Fruit fly (Drosophila melanogaster) whole organism, adult: ENCODE measurements around the gene ems.

ENCODE experiments used
- CG11617 ChIP-seq: fragments of 200-800 bp; sonication (Bioruptor generic); optimal IDR thresholded peaks from 2 replicates; lab custom pipeline; 2017; ENCODE audit warnings: mild to moderate bottlenecking, missing biosample characterization, missing genetic modification reagents, missing genetic modification characterization
- CG12768 ChIP-seq: fragments of 200-800 bp; sonication (Bioruptor generic); optimal IDR thresholded peaks from 2 replicates; lab custom pipeline; 2017; ENCODE audit warnings: missing biosample characterization, missing genetic modification characterization, mild to moderate bottlenecking, moderate library complexity, missing genetic modification reagents
- CG14711 ChIP-seq: fragments of 200-800 bp; sonication (Bioruptor generic); optimal IDR thresholded peaks from 2 replicates; lab custom pipeline; 2018; ENCODE audit warnings: missing biosample characterization, mild to moderate bottlenecking, missing genetic modification characterization, moderate library complexity
- CG1620 ChIP-seq: fragments of 200-800 bp; sonication (Bioruptor generic); optimal IDR thresholded peaks from 2 replicates; lab custom pipeline; 2016; ENCODE audit warnings: missing biosample characterization, missing genetic modification characterization
- CG33017 ChIP-seq: fragments of 200-800 bp; sonication (Bioruptor generic); optimal IDR thresholded peaks from 2 replicates; lab custom pipeline; 2018; ENCODE audit warnings: missing biosample characterization, mild to moderate bottlenecking, missing genetic modification characterization, moderate library complexity
- CG5204 ChIP-seq: fragments of 200-800 bp; sonication (Bioruptor generic); optimal IDR thresholded peaks from 2 replicates; lab custom pipeline; 2016; ENCODE audit warnings: missing biosample characterization, missing genetic modification characterization
- CG7045 ChIP-seq: fragments of 200-800 bp; sonication (Bioruptor generic); optimal IDR thresholded peaks from 2 replicates; lab custom pipeline; 2017; ENCODE audit warnings: missing biosample characterization, mild to moderate bottlenecking, missing genetic modification characterization
- CG7101 ChIP-seq: fragments of 200-800 bp; sonication (Bioruptor generic); optimal IDR thresholded peaks from 2 replicates; lab custom pipeline; 2018; ENCODE audit warnings: missing biosample characterization, mild to moderate bottlenecking, missing genetic modification characterization, moderate library complexity
- Clk ChIP-seq: fragments of 200-800 bp; sonication (Bioruptor generic); optimal IDR thresholded peaks from 2 replicates; lab custom pipeline; 2017; ENCODE audit warnings: missing biosample characterization, missing genetic modification characterization
- Crg-1 ChIP-seq: fragments of 200-800 bp; sonication (Bioruptor generic); optimal IDR thresholded peaks from 2 replicates; lab custom pipeline; 2016; ENCODE audit warnings: missing biosample characterization, missing genetic modification characterization
- Hr96 ChIP-seq: fragments of 200-800 bp; sonication (Bioruptor generic); optimal IDR thresholded peaks from 2 replicates; lab custom pipeline; 2016; ENCODE audit warnings: missing biosample characterization, missing genetic modification characterization
- Mnt ChIP-seq: fragments of 200-800 bp; sonication (Bioruptor generic); optimal IDR thresholded peaks from 2 replicates; lab custom pipeline; 2016; ENCODE audit warnings: missing biosample characterization, mild to moderate bottlenecking, missing genetic modification characterization
- bab1 ChIP-seq: fragments of 200-800 bp; sonication (Bioruptor generic); optimal IDR thresholded peaks from 3 replicates; lab custom pipeline; 2019; ENCODE audit warnings: missing biosample characterization, mild to moderate bottlenecking, missing genetic modification characterization, moderate library complexity
- cic ChIP-seq: fragments of 200-800 bp; sonication (Bioruptor generic); optimal IDR thresholded peaks from 2 replicates; lab custom pipeline; 2017; ENCODE audit warnings: missing biosample characterization, mild to moderate bottlenecking, missing genetic modification characterization, moderate library complexity
- cnc ChIP-seq, 2 experiments: fragments of >200 bp; optimal IDR thresholded peaks; 2 replicates each; lab custom pipeline; 2017
- kay ChIP-seq: fragments of 200-800 bp; sonication (Bioruptor generic); peaks from one replicate; lab custom pipeline; 2016; ENCODE audit warnings: missing biosample characterization, missing genetic modification characterization, borderline replicate concordance
- ovo ChIP-seq: fragments of 200-800 bp; sonication (Bioruptor generic); optimal IDR thresholded peaks from 2 replicates; lab custom pipeline; 2016; ENCODE audit warnings: missing biosample characterization, missing genetic modification characterization
- pad ChIP-seq: fragments of 200-800 bp; sonication (Bioruptor generic); optimal IDR thresholded peaks from 3 replicates; lab custom pipeline; 2017; ENCODE audit warnings: missing biosample characterization, missing genetic modification characterization, mild to moderate bottlenecking, moderate library complexity, missing genetic modification reagents
- tj ChIP-seq: fragments of 200-800 bp; sonication (Bioruptor generic); optimal IDR thresholded peaks from 3 replicates; lab custom pipeline; 2017; ENCODE audit warnings: missing biosample characterization, mild to moderate bottlenecking, missing genetic modification characterization, moderate library complexity
- toe ChIP-seq: fragments of 200-800 bp; sonication (Bioruptor generic); optimal IDR thresholded peaks from 2 replicates; lab custom pipeline; 2016; ENCODE audit warnings: missing biosample characterization, missing genetic modification characterization

Gene ems

dm6 chr3R:13927543-13927942, 25.9 kb downstream of the ems start:
- no peak for TF ChIP-seq kay (GFP tag; lab: Kevin White, UChicago)

DNA sequence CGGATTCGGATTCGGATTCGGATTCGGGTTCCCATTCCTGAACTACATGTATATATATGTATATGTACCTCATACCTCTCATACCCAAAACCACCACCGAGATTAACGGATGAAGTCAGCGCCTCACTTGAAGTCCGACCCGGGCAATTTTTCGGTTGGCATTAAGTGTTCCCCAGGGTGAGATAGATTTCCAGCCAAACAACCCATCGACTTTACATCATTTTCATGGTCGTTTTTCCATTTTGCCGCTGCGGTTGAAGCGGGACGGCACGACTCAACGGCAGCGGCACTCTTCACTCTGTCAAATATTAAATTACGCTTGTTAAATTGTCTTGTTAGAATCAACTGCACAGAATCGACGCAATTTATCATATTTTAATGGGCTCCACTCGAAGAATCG, 28.6 kb downstream of the ems start:
- TF ChIP-seq cnc (optimal IDR thresholded peaks at IDR 0.05; lab: Kevin White, UChicago), result no peak
- no peak for TF ChIP-seq CG7045 (GFP tag; lab: Kevin White, UChicago)
- no peak for TF ChIP-seq CG11617 (GFP tag; lab: Kevin White, UChicago)
- TF ChIP-seq Hr96 (GFP tag; lab: Kevin White, UChicago), result no peak
- TF ChIP-seq kay (GFP tag; lab: Kevin White, UChicago), result no peak
- no peak for TF ChIP-seq CG7101
- no peak for TF ChIP-seq Clk (GFP tag; lab: Kevin White, UChicago)

DNA sequence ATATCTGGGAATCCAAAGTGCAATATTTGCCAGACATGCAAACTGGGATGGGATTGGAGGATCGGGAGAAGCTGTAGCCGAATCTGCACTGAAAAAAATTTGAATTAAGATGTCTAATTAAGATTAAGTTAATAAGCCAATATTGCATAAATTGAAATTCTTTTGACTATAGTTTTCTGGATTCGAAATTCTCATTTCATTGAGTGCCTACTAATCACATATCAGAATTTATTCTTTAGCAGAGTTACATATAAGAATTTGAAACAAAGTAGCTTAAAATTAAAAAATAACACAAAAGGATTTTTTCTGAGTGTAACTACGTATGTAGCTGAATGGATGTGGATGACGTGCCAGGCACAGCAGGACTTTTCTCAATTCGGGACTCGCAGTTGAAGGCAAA, 30.2 kb downstream of the ems start:
- TF ChIP-seq pad (GFP tag; lab: Kevin White, UChicago), result no peak
- no peak for TF ChIP-seq CG1620 (GFP tag; lab: Kevin White, UChicago)
- no peak for TF ChIP-seq Crg-1
- no peak for TF ChIP-seq CG14711 (tag; lab: Kevin White, UChicago)
- no peak for TF ChIP-seq CG7101
- no peak for TF ChIP-seq cic (GFP tag; lab: Kevin White, UChicago)
- no peak for TF ChIP-seq tj (GFP tag; lab: Kevin White, UChicago)
- TF ChIP-seq CG5204, result no peak
- TF ChIP-seq kay (GFP tag; lab: Kevin White, UChicago), result no peak

- TF ChIP-seq CG7101, result no peak
- TF ChIP-seq toe (GFP tag; lab: Kevin White, UChicago), result no peak
- TF ChIP-seq ovo (GFP tag; lab: Kevin White, UChicago), result no peak
These were observed 32.3 kb downstream of the ems start for dm6 chr3R:13933966-13934365.

- TF ChIP-seq CG33017 (tag; lab: Kevin White, UChicago) (no peak), cnc (optimal IDR thresholded peaks at IDR 0.05; lab: Kevin White, UChicago) (no peak), CG14711 (tag; lab: Kevin White, UChicago) (no peak), Mnt (GFP tag; lab: Kevin White, UChicago) (no peak), toe (GFP tag; lab: Kevin White, UChicago) (no peak), Clk (GFP tag; lab: Kevin White, UChicago) (no peak), kay (GFP tag; lab: Kevin White, UChicago) (no peak), tj (GFP tag; lab: Kevin White, UChicago) (no peak), CG7045 (GFP tag; lab: Kevin White, UChicago) (no peak), ovo (GFP tag; lab: Kevin White, UChicago) (no peak)
These were observed 33.0 kb downstream of the ems start for dm6 chr3R:13934618-13935017.

DNA sequence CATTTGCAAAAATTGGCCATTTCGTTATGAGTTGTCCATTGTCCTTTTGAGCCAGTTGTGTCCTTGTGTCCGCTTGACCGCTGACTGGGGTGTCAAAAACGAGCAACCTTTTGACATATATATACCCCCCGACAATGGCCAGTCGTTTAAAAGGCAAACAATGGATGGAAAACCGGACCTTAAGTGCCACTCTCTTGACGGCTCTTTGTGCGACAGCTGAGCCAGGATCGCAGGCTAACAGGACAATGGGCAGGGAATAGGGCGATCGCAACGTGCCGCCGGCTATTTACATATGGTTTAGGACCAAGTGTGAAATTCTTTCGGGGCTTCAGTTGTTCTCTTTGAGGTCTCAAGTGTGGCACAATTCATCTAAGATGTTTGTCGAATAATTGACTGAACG, 34.7 kb downstream of the ems start:
- TF ChIP-seq cic (GFP tag; lab: Kevin White, UChicago) (no peak), CG11617 (GFP tag; lab: Kevin White, UChicago) (no peak), CG7101 (no peak), CG7045 (GFP tag; lab: Kevin White, UChicago) (no peak), Mnt (GFP tag; lab: Kevin White, UChicago) (no peak), bab1 (GFP tag; lab: Kevin White, UChicago) (no peak), tj (GFP tag; lab: Kevin White, UChicago) (no peak), CG5204 (no peak), Clk (GFP tag; lab: Kevin White, UChicago) (no peak), ovo (GFP tag; lab: Kevin White, UChicago) (no peak), Crg-1 (no peak), toe (GFP tag; lab: Kevin White, UChicago) (no peak), kay (GFP tag; lab: Kevin White, UChicago) (no peak), CG33017 (tag; lab: Kevin White, UChicago) (no peak), CG12768 (GFP tag; lab: Kevin White, UChicago) (no peak), Hr96 (GFP tag; lab: Kevin White, UChicago) (no peak), CG14711 (tag; lab: Kevin White, UChicago) (no peak), CG1620 (GFP tag; lab: Kevin White, UChicago) (no peak)

dm6 chr3R:13939353-13940049, 37.8 kb downstream of the ems start:
- no peak for TF ChIP-seq ovo (GFP tag; lab: Kevin White, UChicago)
- no peak for TF ChIP-seq Crg-1
- no peak for TF ChIP-seq kay (GFP tag; lab: Kevin White, UChicago)
- no peak for TF ChIP-seq tj (GFP tag; lab: Kevin White, UChicago)
- no peak for TF ChIP-seq Hr96 (GFP tag; lab: Kevin White, UChicago)
- TF ChIP-seq CG7045 (GFP tag; lab: Kevin White, UChicago), result no peak
- TF ChIP-seq CG12768 (GFP tag; lab: Kevin White, UChicago), result no peak
- TF ChIP-seq CG1620 (GFP tag; lab: Kevin White, UChicago), result no peak
- TF ChIP-seq cnc (optimal IDR thresholded peaks at IDR 0.05; lab: Kevin White, UChicago), result no peak
- TF ChIP-seq toe (GFP tag; lab: Kevin White, UChicago), result no peak
- TF ChIP-seq bab1 (GFP tag; lab: Kevin White, UChicago), result no peak
- no peak for TF ChIP-seq CG5204
- no peak for TF ChIP-seq CG33017 (tag; lab: Kevin White, UChicago)
- no peak for TF ChIP-seq Clk (GFP tag; lab: Kevin White, UChicago)
- TF ChIP-seq CG7101, result no peak
- no peak for TF ChIP-seq Mnt (GFP tag; lab: Kevin White, UChicago)
- no peak for TF ChIP-seq CG11617 (GFP tag; lab: Kevin White, UChicago)
